Worm (Caenorhabditis elegans): Measurements from ENCODE around the gene Y67D8A.2.

DNA sequence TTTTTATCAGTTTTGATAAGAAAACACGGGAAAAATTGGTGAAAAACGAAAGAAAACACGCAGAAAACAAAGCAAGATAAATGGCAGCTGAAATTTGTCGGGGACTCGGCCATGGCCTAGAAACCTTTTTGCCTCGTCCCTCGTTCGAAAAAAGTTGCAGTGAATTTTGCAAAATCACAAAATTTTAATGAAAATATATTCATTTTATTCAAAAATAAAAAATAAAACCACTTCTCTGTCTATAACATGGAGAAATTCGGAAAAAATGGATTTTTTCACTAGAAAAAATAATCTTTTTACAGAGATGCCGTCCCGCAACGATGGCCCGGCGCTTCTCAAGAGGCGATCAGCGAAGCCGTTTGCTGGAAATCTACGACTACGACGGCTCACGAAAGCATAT lies at the start of gene Y67D8A.2:
- TF ChIP-seq ama-1 (optimal IDR thresholded peaks at IDR 0.05): no peak
- TF ChIP-seq tra-4 (tag; optimal IDR thresholded peaks at IDR 0.05): no peak
- TF ChIP-seq flt-1 (GFP tag; IDR thresholded peaks at IDR 0.05): no peak
- TF ChIP-seq hmbx-1 (tag; optimal IDR thresholded peaks at IDR 0.05): no peak
- no peak for TF ChIP-seq hnd-1 (tag; optimal IDR thresholded peaks at IDR 0.05)
- no peak for TF ChIP-seq pes-1 (GFP tag; IDR thresholded peaks at IDR 0.05)
- no peak for TF ChIP-seq ets-7 (tag; optimal IDR thresholded peaks at IDR 0.05)
- no peak for TF ChIP-seq B0310.2 (tag; optimal IDR thresholded peaks at IDR 0.05)
- TF ChIP-seq F13C5.2 (tag; optimal IDR thresholded peaks at IDR 0.05): no peak
- no peak for TF ChIP-seq ceh-36 (tag; optimal IDR thresholded peaks at IDR 0.05)
- TF ChIP-seq tbx-37 (GFP tag; conservative IDR thresholded peaks at IDR 0.05): no peak
- TF ChIP-seq ceh-13 (GFP tag; optimal IDR thresholded peaks at IDR 0.05): no peak
- TF ChIP-seq sea-1 (GFP tag; conservative IDR thresholded peaks at IDR 0.05): no peak
- TF ChIP-seq aly-1 (tag; optimal IDR thresholded peaks at IDR 0.05): no peak

All from whole organism, early embryonic.